Fruit fly (Drosophila melanogaster): ENCODE data around the gene Task7.
A peak's percentile ranks its signal among the peaks of the same experiment; 100 is the strongest.

The Task7 gene

DNA sequence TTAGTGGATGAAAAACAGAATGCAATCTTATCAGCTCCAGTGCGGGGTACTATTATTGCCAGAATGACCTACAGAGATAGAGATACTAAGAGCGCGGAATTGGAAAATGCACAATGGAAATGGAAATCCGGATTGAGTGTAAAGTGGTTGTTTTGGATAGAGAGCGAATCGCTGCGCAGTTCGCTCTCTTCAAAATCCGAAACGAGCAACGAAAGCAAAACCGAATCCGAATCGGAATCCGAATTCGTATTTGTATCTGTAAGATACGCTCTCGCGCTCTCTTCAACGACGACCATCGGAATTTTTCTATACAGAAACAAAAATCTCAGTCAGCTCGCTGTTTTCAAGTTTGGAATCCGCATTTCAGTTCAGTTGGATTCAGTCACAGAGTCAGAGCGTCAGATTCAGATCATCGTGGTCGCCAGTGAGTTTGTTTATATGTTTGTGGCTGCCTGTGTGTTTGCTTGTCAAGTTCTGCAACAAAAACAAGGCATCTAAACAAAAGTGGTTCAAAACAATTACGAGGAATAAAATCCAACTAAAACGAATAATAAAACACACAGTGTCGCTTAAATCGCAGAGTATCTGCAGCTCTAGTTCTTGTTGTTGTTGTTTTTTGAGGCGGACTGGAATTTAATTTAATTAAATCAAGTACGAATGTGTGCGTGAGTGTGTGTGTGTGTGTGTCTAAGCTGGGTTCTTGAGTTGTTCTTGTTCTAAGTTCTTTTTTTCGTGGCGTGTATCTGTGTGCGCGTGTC is 5.7 kb upstream of the Task7 start, which contains the start of gene ps (continued):
- TF ChIP-seq CG13894 (tag; optimal IDR thresholded peaks at IDR 0.05) (peak; percentile 16), psq (GFP tag; optimal IDR thresholded peaks at IDR 0.05) (no peak), CG6854 (GFP tag; optimal IDR thresholded peaks at IDR 0.05) (peak; percentile 49), CG17385 (GFP tag; optimal IDR thresholded peaks at IDR 0.05) (peak; percentile 40), pros (GFP tag; optimal IDR thresholded peaks at IDR 0.05) (peak; percentile 15), CrebB (tag; optimal IDR thresholded peaks at IDR 0.05) (peak; percentile 29), onecut (GFP tag; IDR thresholded peaks at IDR 0.05) (0 out of 2 replicates have a peak, but pooled peaks have one; percentile 28), sqz (GFP tag; optimal IDR thresholded peaks at IDR 0.05) (peak; percentile 66), Elba2 (GFP tag; optimal IDR thresholded peaks at IDR 0.05) (no peak), CG6689 (GFP tag; IDR thresholded peaks at IDR 0.05) (no peak), CG7987 (GFP tag; optimal IDR thresholded peaks at IDR 0.05) (no peak), grau (tag; optimal IDR thresholded peaks at IDR 0.05) (no peak), Sox100B (GFP tag; optimal IDR thresholded peaks at IDR 0.05) (no peak), CG15601 (tag; optimal IDR thresholded peaks at IDR 0.05) (peak; percentile 1), NK7.1 (GFP tag; optimal IDR thresholded peaks at IDR 0.05) (no peak), Usf (GFP tag; optimal IDR thresholded peaks at IDR 0.05) (no peak), CG7839 (tag; optimal IDR thresholded peaks at IDR 0.05) (no peak), vnd (GFP tag; IDR thresholded peaks at IDR 0.05; ENCODE audit: partially characterized antibody) (no peak), CG9876 (GFP tag; optimal IDR thresholded peaks at IDR 0.05) (no peak), Fer2 (tag; optimal IDR thresholded peaks at IDR 0.05) (no peak), Neu2 (GFP tag; optimal IDR thresholded peaks at IDR 0.05; ENCODE audit: borderline replicate concordance) (no peak), bigmax (GFP tag; optimal IDR thresholded peaks at IDR 0.05) (no peak), al (GFP tag; IDR thresholded peaks at IDR 0.05) (no peak), Max (GFP tag; optimal IDR thresholded peaks at IDR 0.05) (peak; percentile 6), Hand (GFP tag; optimal IDR thresholded peaks at IDR 0.05) (peak; percentile 31), CG8944 (GFP tag; optimal IDR thresholded peaks at IDR 0.05) (no peak), fru (optimal IDR thresholded peaks at IDR 0.05) (no peak), CG14014 (GFP tag; IDR thresholded peaks at IDR 0.05) (no peak), B-H1 (GFP tag; IDR thresholded peaks at IDR 0.05) (no peak), Atf3 (GFP tag; optimal IDR thresholded peaks at IDR 0.05) (no peak), CG18011 (GFP tag; optimal IDR thresholded peaks at IDR 0.05) (peak; percentile 5), MTF-1 (GFP tag; optimal IDR thresholded peaks at IDR 0.05; ENCODE audit: borderline replicate concordance) (no peak), CG12219 (GFP tag; optimal IDR thresholded peaks at IDR 0.05) (no peak), zf30C (GFP tag; optimal IDR thresholded peaks at IDR 0.05) (peak; percentile 19), CG10147 (GFP tag; optimal IDR thresholded peaks at IDR 0.05) (no peak), CG10543 (GFP tag; optimal IDR thresholded peaks at IDR 0.05) (peak; percentile 77), Sry-β (GFP tag; optimal IDR thresholded peaks at IDR 0.05) (no peak), Dek (tag; optimal IDR thresholded peaks at IDR 0.05) (peak; percentile 21), fd96Cb (tag; optimal IDR thresholded peaks at IDR 0.05) (no peak), CG17568 (GFP tag; optimal IDR thresholded peaks at IDR 0.05) (peak; percentile 27), CG13296 (GFP tag; optimal IDR thresholded peaks at IDR 0.05) (peak; percentile 50), CG12071 (GFP tag; optimal IDR thresholded peaks at IDR 0.05) (peak; percentile 37), CG15479 (GFP tag; optimal IDR thresholded peaks at IDR 0.05) (peak; percentile 73), CG2199 (GFP tag; IDR thresholded peaks at IDR 0.05) (no peak), CG31365 (tag; optimal IDR thresholded peaks at IDR 0.05) (no peak), CG1603 (tag; optimal IDR thresholded peaks at IDR 0.05) (peak; percentile 22), D19A (tag; optimal IDR thresholded peaks at IDR 0.05) (peak; percentile 51), Med (GFP tag) (peak; percentile 88), CG7556 (GFP tag; optimal IDR thresholded peaks at IDR 0.05) (no peak)

Data from whole organism, embryonic.